Worm (Caenorhabditis elegans): ENCODE data around the gene cutl-1.

DNA sequence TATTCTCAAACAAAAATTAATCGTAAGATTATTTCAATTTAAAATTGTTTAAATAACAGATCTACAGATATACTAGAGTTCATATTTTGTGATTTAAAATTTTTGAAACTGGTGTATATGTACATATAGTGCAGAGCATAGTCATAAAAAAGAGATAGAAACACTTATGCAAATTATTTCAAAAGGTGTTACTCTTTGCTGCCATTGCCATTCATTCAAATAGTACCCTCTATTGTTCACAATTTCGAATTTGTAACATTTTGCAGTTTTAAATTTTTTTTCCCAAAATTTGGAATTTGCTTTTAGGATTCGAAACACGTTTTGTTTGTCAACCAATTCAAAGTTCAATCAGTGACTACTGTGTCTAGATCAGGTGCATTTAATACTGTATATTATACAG lies 45.7 kb downstream of the cutl-1 start, which contains the start of gene F32H5.4:
- TF ChIP-seq ZK185.1 (tag; optimal IDR thresholded peaks at IDR 0.05; ENCODE audit: poor library complexity, severe bottlenecking) (no peak), snpc-4 (GFP tag; optimal IDR thresholded peaks at IDR 0.05) (no peak), snpc-4 (tag; optimal IDR thresholded peaks at IDR 0.05) (no peak), Y67H2A.10 (GFP tag; conservative IDR thresholded peaks at IDR 0.05) (no peak), ceh-91 (GFP tag; IDR thresholded peaks at IDR 0.05) (no peak), lin-26 (GFP tag; IDR thresholded peaks at IDR 0.05) (no peak), pha-4 (tag; optimal IDR thresholded peaks at IDR 0.05) (no peak), efl-1 (GFP tag; optimal IDR thresholded peaks at IDR 0.05) (no peak)
